Fruit fly (Drosophila melanogaster) S2 (cell line): ENCODE measurements around the gene yellow-c.

ENCODE experiments used
- CG8478 ChIP-seq: fragments of >200 bp; optimal IDR thresholded peaks from 2 replicates; lab custom pipeline; 2018
- CTCF ChIP-seq, 2 experiments: fragments of >200 bp; optimal IDR thresholded peaks; 2 replicates each; lab custom pipeline; 2018

- TF ChIP-seq CG8478 (lab: Kevin White, UChicago): no peak
- TF ChIP-seq CTCF (optimal IDR thresholded peaks at IDR 0.05; lab: Kevin White, UChicago): no peak
These were observed 8.5 kb downstream of the yellow-c start for dm6 chr2L:15043718-15044117.
